Worm (Caenorhabditis elegans): ENCODE data around the gene col-3.

DNA sequence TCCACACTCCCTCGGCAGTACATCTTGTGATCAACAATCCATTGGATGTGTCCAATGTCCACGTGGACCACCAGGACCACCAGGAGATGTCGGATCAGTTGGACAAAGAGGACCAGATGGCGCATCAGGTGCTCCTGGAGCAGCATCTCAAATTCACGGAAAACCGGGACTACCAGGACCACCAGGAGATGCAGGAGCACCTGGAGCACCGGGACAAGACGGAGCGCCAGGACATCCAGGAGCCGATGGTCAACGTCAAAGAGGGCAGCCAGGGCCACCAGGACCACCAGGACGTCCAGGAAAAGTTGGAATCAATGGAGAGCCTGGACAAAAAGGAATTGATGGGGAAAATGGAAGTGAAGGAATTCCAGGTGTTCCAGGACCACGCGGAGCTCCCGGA lies 24.4 kb downstream of the col-3 start:
- TF ChIP-seq daf-12 (tag; optimal IDR thresholded peaks at IDR 0.05) (no peak), hlh-30 (tag; optimal IDR thresholded peaks at IDR 0.05; ENCODE audit: insufficient read depth) (no peak)
